Fruit fly (Drosophila melanogaster) S2 (cell line): Measurements from ENCODE around the gene CG1299.
A peak's percentile ranks its signal among the peaks of the same experiment; 100 is the strongest.

Experiments
- CG8478 ChIP-seq: fragments of >200 bp; optimal IDR thresholded peaks from 2 replicates; lab custom pipeline; 2018
- CTCF ChIP-seq, 2 experiments: fragments of >200 bp; optimal IDR thresholded peaks; 2 replicates each; lab custom pipeline; 2018

CG1299 gene

DNA sequence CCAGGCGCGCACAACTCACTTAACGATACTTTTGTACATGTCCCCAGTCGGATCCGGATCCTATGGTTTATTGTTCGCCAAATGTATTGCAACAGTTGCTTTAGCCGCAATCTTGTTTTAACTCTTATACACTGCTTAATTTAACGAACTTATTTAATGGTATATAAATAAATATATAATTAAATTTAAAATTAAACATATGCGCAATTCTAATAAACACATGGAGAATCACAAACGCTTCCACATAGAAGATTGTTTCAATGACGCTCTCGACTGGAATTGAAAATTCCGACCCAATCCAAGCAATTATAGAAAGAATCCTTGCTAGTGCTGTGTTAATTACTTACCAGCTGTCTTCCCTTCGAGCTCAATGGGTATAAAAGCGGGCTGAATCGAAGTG lies 7.3 kb upstream of the CG1299 start, which contains the start of gene Akh:
Gene Akh (plus strand): TSS at position 301 of the 400 bp plus-strand sequence.
- TF ChIP-seq CTCF (optimal IDR thresholded peaks at IDR 0.05; lab: Kevin White, UChicago) = no peak
- no peak for TF ChIP-seq CG8478 (lab: Kevin White, UChicago)

DNA sequence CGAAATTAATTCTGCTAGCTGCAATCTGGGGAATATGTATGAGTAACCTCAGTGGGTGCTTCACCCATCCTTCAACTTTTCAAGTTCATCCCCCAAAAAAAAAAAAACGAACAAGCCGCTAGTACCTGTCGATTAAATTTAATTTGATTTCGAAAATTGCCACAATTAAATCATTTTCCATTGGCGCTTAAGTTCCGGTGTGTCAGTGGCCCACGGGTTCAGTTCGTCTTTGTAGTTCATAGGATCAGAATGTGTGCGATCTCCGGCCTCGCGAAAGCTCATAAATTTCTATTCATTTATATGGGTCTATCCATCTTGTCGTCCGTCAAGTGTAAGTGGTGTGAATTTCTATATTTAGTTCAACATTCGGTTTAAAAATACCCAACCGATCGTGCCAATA lies 6.4 kb upstream of the CG1299 start, which contains the start of gene CG32260:
Gene CG32260 (plus strand): TSS at position 301 of the 400 bp plus-strand sequence.
- TF ChIP-seq CTCF (optimal IDR thresholded peaks at IDR 0.05; lab: Kevin White, UChicago) = no peak
- no peak for TF ChIP-seq CG8478 (lab: Kevin White, UChicago)

DNA sequence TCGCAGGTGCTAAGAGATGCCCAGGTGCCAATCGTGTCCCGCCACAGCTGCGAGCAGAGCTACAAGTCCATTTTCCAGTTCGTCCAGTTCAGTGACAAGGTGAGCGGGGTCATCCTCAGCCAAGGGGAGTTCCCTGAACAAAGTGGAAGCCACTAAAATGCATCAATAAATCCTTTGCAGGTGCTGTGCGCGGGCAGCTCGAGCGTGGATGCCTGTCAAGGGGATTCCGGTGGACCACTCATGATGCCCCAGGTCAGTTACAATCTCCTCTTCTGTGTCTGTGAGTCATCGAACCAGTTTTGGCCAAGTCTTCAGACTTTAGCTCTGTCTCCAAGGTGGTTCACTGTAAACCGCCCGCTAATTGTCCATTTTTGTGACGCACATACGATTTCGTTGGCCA lies 3.3 kb upstream of the CG1299 start:
- TF ChIP-seq CG8478 (lab: Kevin White, UChicago) (no peak), CTCF (optimal IDR thresholded peaks at IDR 0.05; lab: Kevin White, UChicago) (no peak)

DNA sequence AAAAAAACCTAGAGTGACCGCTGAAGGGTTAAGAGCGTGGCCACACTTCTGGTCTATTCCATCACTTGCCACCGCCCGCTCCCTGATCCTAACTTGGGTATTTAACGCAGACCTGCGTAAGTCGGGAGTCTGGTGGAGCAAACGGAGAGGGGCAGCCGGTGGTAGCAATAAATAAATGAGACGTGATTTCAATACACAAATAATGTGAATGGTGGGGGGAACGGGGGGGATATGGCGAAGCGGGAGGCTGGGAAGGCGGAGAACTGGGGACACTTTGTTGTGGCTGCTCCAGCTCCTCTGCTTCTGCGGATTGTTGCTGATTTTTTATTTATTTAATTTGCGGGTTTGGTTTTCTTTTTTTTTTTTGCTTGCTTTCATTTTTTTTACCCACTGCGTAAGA lies 9.4 kb downstream of the CG1299 start:
- TF ChIP-seq CG8478 (lab: Kevin White, UChicago) (no peak), CTCF (optimal IDR thresholded peaks at IDR 0.05; lab: Kevin White, UChicago) (no peak)

DNA sequence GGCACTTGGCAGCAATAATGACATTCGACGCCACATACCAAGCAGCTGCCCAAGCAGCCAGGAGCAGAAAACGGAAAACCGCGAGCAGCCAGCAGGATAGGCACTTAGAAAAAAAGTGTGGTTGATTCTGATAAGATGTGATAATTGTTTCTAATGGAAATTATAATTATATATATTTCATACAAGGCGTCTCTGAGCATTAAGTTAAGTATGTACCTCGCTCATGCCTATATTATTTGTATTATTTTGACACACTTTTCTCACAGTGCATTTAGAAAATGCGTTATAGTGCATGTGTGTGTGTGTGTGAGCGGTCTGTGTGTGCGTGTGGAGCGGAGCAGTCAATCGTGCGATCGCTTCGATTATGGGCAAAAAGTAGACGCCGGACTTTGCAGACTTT lies 9.9 kb downstream of the CG1299 start:
- no peak for TF ChIP-seq CTCF (optimal IDR thresholded peaks at IDR 0.05; lab: Kevin White, UChicago)
- TF ChIP-seq CG8478 (lab: Kevin White, UChicago) = no peak

DNA sequence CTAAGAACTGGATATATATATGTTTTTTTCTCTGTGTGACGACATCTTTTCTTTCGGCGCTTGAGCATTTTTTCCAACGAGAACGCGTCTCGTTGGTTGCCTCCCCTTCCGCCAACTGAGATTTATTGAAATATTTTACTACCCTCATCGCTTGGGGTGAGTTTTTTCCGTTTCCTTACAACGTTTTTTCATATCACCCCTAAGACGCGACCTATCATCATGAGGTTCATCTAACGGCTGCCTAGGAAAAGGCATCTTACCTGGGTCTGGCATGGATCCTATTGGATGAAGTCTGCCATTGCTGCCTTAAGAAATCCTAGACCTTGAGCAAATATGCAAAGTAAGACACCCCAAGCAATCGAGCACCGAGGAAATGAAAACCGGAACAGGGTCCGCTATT lies 10.8 kb downstream of the CG1299 start:
- TF ChIP-seq CTCF (optimal IDR thresholded peaks at IDR 0.05; lab: Kevin White, UChicago) (no peak), CG8478 (lab: Kevin White, UChicago) (no peak)

DNA sequence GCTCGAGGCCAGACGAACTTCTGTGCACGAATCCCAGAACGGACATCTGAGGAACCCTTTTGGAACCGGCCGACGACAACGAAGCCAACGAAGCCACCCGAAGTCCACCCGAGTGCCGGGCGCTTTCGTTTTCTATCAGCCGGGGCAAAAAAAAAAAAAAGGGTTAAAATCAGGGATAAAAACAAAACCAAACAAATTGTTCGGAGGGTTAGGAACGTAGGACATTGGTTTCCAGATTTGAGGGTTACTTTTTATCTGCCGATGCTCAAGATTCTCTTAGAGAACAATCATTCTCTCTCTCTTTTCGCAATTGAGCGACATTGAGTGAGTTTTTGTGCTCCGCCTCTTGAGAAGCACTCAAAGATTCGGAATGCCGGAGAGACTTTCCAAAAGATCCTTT lies 12.4 kb downstream of the CG1299 start, which contains the start of gene nab:
Gene nab (minus strand): TSS at position 7 of the 400 bp plus-strand sequence.
- no peak for TF ChIP-seq CTCF (optimal IDR thresholded peaks at IDR 0.05; lab: Kevin White, UChicago)
- no peak for TF ChIP-seq CG8478 (lab: Kevin White, UChicago)

DNA sequence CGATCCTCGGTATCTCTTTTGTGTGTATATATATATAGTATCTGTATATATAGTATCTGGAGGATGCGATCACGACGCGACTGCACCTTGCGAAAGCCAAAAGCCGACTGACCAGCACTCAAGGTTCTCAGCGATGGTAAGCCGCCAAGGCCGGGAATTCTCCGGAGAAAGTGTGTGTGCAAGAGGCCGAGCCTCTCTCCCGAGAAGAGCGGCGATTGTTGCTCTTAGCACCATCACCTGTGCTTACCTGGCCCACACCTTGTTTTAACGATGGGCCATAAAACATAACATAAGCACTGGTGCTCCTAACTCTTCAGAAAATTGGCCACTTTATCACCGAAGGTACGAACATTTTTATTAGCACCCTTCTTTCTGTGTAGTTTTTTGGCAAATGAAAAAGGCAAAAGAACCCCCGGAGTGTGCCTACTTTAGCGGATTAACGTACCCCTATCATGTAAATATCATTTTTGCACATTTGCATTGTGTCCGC lies 18.9 kb downstream of the CG1299 start, which contains the start of gene mas:
Gene mas (minus strand): TSS at position 112 of the 490 bp plus-strand sequence.
- TF ChIP-seq CTCF (optimal IDR thresholded peaks at IDR 0.05; lab: Kevin White, UChicago) = no peak
- no peak for TF ChIP-seq CG8478 (lab: Kevin White, UChicago)

DNA sequence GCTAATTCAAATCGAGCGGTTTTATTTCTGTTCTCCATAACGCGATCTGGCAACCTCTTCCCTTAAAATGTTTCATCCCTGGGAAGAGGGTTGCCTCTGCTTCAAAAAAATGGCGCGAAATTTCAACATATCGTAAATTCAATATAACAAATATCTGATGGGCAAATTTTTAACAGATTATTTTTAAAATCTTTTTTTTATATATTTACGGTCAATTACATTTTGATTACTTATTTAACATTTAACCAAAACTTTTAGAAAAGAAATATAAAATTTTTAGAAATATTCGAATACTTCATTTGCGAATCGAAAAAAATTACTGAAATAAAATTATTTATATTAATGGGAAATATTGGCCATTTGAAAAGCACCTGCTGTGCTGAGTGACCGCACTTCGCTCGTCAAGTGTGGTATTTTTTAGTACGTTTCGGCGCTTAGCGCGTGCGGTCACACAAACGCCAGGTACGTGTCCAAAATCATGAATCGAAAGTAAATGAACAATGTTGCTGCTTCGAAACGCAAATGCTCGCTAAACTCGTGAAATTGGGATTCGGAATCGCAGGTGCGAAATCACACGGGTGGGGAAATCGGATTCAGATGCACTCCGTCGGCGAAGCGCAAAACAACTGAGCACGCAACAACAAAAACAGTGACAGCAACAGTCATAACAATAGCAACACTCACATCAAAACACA lies 21.6 kb downstream of the CG1299 start, which contains the start of gene Ero1L:
Gene Ero1L (plus strand): TSS at position 448 of the 695 bp plus-strand sequence.
- TF ChIP-seq CG8478 (lab: Kevin White, UChicago) = no peak
- TF ChIP-seq CTCF (optimal IDR thresholded peaks at IDR 0.05; lab: Kevin White, UChicago) = peak in 1 of 2 experiments; percentile 15

DNA sequence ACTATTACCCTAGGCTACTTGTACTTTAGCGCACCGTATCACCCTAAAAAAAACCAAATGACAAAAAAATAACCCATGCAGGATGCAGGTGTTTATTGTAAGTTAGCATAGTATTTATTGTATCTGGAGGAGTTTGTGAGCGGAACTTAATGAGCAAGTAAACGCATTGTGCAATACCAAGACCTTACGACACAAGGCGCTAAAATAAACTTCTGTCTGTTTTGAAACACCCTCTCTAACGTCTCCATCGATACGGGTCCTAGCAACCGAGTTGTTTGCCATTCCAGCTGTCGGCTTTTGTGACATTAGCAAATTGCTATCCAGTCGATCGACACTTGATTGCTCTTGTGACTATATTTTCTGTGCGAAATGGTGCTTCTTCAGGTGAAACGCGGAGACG lies 25.1 kb downstream of the CG1299 start, which contains the start of gene CG18675:
Gene CG18675 (plus strand): TSS at position 301 of the 400 bp plus-strand sequence.
- TF ChIP-seq CG8478 (lab: Kevin White, UChicago) = no peak
- no peak for TF ChIP-seq CTCF (optimal IDR thresholded peaks at IDR 0.05; lab: Kevin White, UChicago)

DNA sequence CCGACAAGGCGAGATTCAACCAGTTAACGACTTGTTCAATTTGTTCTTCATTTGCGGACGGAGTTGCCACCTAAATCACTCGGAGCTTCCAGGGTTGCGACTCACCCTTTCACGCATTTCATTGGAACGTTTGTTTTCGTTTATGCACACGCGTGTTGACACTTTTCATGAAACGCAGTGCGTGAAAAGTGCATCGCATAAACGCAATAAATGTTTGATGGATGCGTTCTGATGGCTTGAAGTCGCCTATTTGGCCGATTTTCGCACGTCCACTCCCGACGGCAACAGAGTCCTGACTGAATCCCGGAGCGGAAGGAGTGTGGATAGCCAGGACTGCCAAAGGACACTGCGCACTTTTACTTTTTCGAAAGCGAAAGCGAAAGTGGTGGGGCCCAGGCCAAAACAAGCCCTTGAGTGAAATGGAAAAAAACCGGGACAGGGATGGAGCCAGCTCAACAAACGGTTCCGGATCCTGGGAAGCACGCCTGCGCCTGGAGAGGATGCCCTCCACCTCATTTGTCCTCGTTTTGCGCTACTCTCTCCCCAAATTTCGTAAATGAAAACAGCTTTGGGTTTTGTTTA lies 29.6 kb downstream of the CG1299 start, which contains the start of gene Teh4:
Gene Teh4 (minus strand): TSS at position 290 of the 582 bp plus-strand sequence.
- no peak for TF ChIP-seq CTCF (optimal IDR thresholded peaks at IDR 0.05; lab: Kevin White, UChicago)
- no peak for TF ChIP-seq CG8478 (lab: Kevin White, UChicago)

DNA sequence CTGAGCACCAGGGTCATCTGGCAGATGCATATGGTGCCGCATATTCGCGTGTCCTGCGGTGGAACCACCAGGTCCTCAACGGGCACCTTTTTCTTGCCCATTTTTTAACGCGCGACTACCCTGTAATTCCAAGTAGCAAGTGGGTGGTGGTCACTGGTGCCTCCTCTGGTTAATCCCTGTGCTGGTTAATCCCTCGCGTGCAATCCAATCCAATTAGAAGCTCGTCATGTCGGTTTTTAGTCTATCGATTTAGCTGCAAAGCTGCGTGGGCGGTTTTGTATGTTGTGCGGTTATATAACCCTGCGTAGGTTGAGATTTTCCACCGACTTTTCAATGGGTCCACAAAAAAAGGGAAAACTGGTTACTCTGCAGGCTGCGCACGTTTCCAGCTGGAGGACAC lies 36.1 kb downstream of the CG1299 start, which contains the start of gene Teh3:
Gene Teh3 (minus strand): TSS at position 101 of the 400 bp plus-strand sequence.
- TF ChIP-seq CTCF (optimal IDR thresholded peaks at IDR 0.05; lab: Kevin White, UChicago) (no peak), CG8478 (lab: Kevin White, UChicago) (no peak)

DNA sequence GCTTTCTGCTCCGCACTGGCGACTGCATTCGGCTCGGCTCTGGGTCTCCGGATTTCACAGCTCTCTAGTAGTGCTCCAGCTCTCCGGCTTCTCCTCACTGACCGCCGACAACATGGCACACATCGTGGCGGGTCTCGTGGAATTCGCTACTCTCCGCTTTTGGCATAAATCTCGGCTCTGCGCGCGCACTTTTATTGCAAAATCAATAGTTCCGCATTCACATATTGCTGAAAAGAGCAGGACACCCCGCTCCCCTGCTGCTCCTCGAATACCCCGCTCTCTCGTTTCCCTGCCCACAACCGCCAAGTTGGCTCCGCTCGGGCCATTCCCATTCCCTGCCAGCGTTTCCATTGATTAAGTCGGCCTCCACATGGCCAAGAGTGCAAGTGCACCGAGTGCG lies 36.8 kb downstream of the CG1299 start:
- TF ChIP-seq CG8478 (lab: Kevin White, UChicago) (no peak), CTCF (optimal IDR thresholded peaks at IDR 0.05; lab: Kevin White, UChicago) (no peak)

DNA sequence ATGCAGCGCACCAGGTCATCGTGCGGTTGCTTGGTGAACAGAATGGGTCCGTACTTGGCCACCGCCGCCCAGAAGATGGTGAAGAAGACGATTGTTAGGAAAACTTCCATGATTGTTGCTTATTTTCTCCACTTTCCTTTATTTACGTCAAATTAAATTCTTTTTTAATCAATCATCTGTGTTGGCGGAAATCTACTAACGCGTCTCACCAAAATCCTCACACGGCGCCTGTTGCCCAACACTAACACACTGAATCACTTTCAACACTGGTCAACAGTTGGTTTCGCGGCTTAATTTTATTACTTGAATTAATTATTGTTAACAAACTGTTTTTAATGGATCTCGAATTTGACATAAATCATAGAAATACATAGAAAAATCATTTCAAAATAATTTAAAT lies 38.2 kb downstream of the CG1299 start, which contains the start of gene VhaM9.7-c:
Gene VhaM9.7-c (minus strand): TSS at position 207 of the 400 bp plus-strand sequence.
- no peak for TF ChIP-seq CG8478 (lab: Kevin White, UChicago)
- TF ChIP-seq CTCF (optimal IDR thresholded peaks at IDR 0.05; lab: Kevin White, UChicago) = no peak
